Worm (Caenorhabditis elegans): ENCODE results near the gene aakg-4.
A peak's percentile ranks its signal among the peaks of the same experiment; 100 is the strongest.

Gene aakg-4

ce11 chrX:2364703-2365299 is 45.7 kb upstream of the aakg-4 start (continued):
- peak; percentile 67 for TF ChIP-seq nhr-76 (tag; optimal IDR thresholded peaks at IDR 0.05)
- peak; percentile 84 for TF ChIP-seq zfp-3 (GFP tag; conservative IDR thresholded peaks at IDR 0.05)
- TF ChIP-seq F26F4.8 (GFP tag; conservative IDR thresholded peaks at IDR 0.05), result no peak
- TF ChIP-seq T20F7.1 (GFP tag; optimal IDR thresholded peaks at IDR 0.05), result peak; percentile 89
- TF ChIP-seq lin-1 (GFP tag; IDR thresholded peaks at IDR 0.05), result peak; percentile 70; the same call in 1 of the 2 replicates
- peak; percentile 84 for TF ChIP-seq nhr-10 (tag; optimal IDR thresholded peaks at IDR 0.05)
- TF ChIP-seq aly-2 (tag; optimal IDR thresholded peaks at IDR 0.05), result no peak
- peak; percentile 63 for TF ChIP-seq fos-1 (tag; optimal IDR thresholded peaks at IDR 0.05)
- peak; percentile 99 for TF ChIP-seq nhr-77 (tag; optimal IDR thresholded peaks at IDR 0.05)
- no peak; the same call in 1 of the 2 replicates for TF ChIP-seq Y75B8A.6 (GFP tag; IDR thresholded peaks at IDR 0.05)
- TF ChIP-seq mxl-2 (GFP tag; conservative IDR thresholded peaks at IDR 0.05), result no peak
- TF ChIP-seq lin-38 (GFP tag; IDR thresholded peaks at IDR 0.05), result peak; percentile 74
- no peak for TF ChIP-seq R02D3.7 (tag; optimal IDR thresholded peaks at IDR 0.05)
- no peak for TF ChIP-seq fkh-10 (GFP tag; optimal IDR thresholded peaks at IDR 0.05)
- TF ChIP-seq dmd-6 (GFP tag; IDR thresholded peaks at IDR 0.05), result peak; percentile 85
- TF ChIP-seq attf-4 (tag; optimal IDR thresholded peaks at IDR 0.05), result no peak
- TF ChIP-seq mes-2 (tag; optimal IDR thresholded peaks at IDR 0.05; ENCODE audit: poor library complexity, severe bottlenecking), result peak; percentile 88
- TF ChIP-seq hmg-1.1 (GFP tag; IDR thresholded peaks at IDR 0.05), result peak; percentile 98
- peak; percentile 91 for TF ChIP-seq php-3 (GFP tag; IDR thresholded peaks at IDR 0.05)
- TF ChIP-seq ceh-82 (tag; optimal IDR thresholded peaks at IDR 0.05), result peak; percentile 52
- TF ChIP-seq dve-1 (tag; optimal IDR thresholded peaks at IDR 0.05; ENCODE audit: insufficient read depth), result peak; percentile 97
- peak; percentile 89 for TF ChIP-seq hlh-11 (tag; optimal IDR thresholded peaks at IDR 0.05)
- peak; percentile 68 for TF ChIP-seq spr-3 (GFP tag; optimal IDR thresholded peaks at IDR 0.05)
- no peak for TF ChIP-seq ceh-62 (tag; optimal IDR thresholded peaks at IDR 0.05)
- TF ChIP-seq F49E8.2 (tag; optimal IDR thresholded peaks at IDR 0.05; ENCODE audit: borderline replicate concordance), result no peak
- TF ChIP-seq nhr-25 (tag; optimal IDR thresholded peaks at IDR 0.05; ENCODE audit: borderline replicate concordance, insufficient read depth), result peak; percentile 13
- no peak for TF ChIP-seq unc-39 (tag; optimal IDR thresholded peaks at IDR 0.05)
- no peak for TF ChIP-seq Y105C5A.15 (GFP tag; IDR thresholded peaks at IDR 0.05)
- TF ChIP-seq tag-97 (GFP tag; IDR thresholded peaks at IDR 0.05), result 0 out of 2 replicates have a peak, but pooled peaks have one; percentile 10
- TF ChIP-seq snpc-1.2 (GFP tag; IDR thresholded peaks at IDR 0.05), result no peak
- TF ChIP-seq ctbp-1 (GFP tag; IDR thresholded peaks at IDR 0.05), result peak; percentile 77
- no peak for TF ChIP-seq lim-7 (GFP tag; IDR thresholded peaks at IDR 0.05)
- peak; percentile 60 for TF ChIP-seq arid-1 (GFP tag; conservative IDR thresholded peaks at IDR 0.05)
- peak; percentile 84 for TF ChIP-seq mdl-1 (tag; optimal IDR thresholded peaks at IDR 0.05)
- no peak for TF ChIP-seq snpc-4 (tag; optimal IDR thresholded peaks at IDR 0.05)
- peak; percentile 4 for TF ChIP-seq ztf-11 (tag; optimal IDR thresholded peaks at IDR 0.05)
- no peak for TF ChIP-seq ceh-44 (GFP tag; IDR thresholded peaks at IDR 0.05)
- TF ChIP-seq daf-8 (GFP tag; IDR thresholded peaks at IDR 0.05), result no peak
- peak; percentile 67 for TF ChIP-seq lir-3 (tag; optimal IDR thresholded peaks at IDR 0.05)
- TF ChIP-seq egl-43 (GFP tag; IDR thresholded peaks at IDR 0.05), result 0 out of 2 replicates have a peak, but pooled peaks have one; percentile 42
- no peak for TF ChIP-seq nhr-111 (GFP tag; optimal IDR thresholded peaks at IDR 0.05)
- TF ChIP-seq F44E2.7 (GFP tag; IDR thresholded peaks at IDR 0.05), result no peak
- peak; percentile 87 for TF ChIP-seq F10B5.3 (tag; optimal IDR thresholded peaks at IDR 0.05)
- TF ChIP-seq ces-1 (GFP tag; optimal IDR thresholded peaks at IDR 0.05), result peak; percentile 41
- peak; percentile 91 for TF ChIP-seq zip-2 (tag; optimal IDR thresholded peaks at IDR 0.05)
- peak; percentile 95 for TF ChIP-seq nhr-42 (GFP tag; IDR thresholded peaks at IDR 0.05)
- TF ChIP-seq T26A8.4 (GFP tag; IDR thresholded peaks at IDR 0.05), result peak; percentile 97
- TF ChIP-seq ztf-7 (tag; optimal IDR thresholded peaks at IDR 0.05), result peak; percentile 94
- no peak for TF ChIP-seq D1046.2 (GFP tag; IDR thresholded peaks at IDR 0.05)
- peak; percentile 64 for TF ChIP-seq zfp-2 (tag; optimal IDR thresholded peaks at IDR 0.05)
- TF ChIP-seq daf-19 (GFP tag; conservative IDR thresholded peaks at IDR 0.05), result peak; percentile 71; the same call in 1 of the 2 replicates
